Worm (Caenorhabditis elegans) whole organism, midembryonic: ENCODE data around the gene C52B9.19.

Experiments
- T22C8.4 ChIP-seq: fragments of 200-800 bp; sonication (Bioruptor generic); IDR thresholded peaks from 2 replicates; pipeline ENCODE4 v1.3.6; 2022; ENCODE audit warnings: missing genetic modification characterization, missing compliant biosample characterization
- flt-1 ChIP-seq: fragments of 200-800 bp; sonication (Bioruptor generic); IDR thresholded peaks from 2 replicates; pipeline ENCODE4 v1.3.6; 2022; ENCODE audit warnings: missing genetic modification characterization, missing compliant biosample characterization
- ref-1 ChIP-seq: fragments of 200-800 bp; sonication (Bioruptor generic); conservative IDR thresholded peaks from 2 replicates; pipeline ENCODE4 v1.3.6; 2022; ENCODE audit warnings: missing genetic modification reagents, missing genetic modification characterization, missing compliant biosample characterization
- ztf-23 ChIP-seq: fragments of 200-800 bp; sonication (Bioruptor generic); IDR thresholded peaks from 2 replicates; pipeline ENCODE4 v1.3.6; 2022; ENCODE audit warnings: missing genetic modification reagents, missing genetic modification characterization, missing compliant biosample characterization

DNA sequence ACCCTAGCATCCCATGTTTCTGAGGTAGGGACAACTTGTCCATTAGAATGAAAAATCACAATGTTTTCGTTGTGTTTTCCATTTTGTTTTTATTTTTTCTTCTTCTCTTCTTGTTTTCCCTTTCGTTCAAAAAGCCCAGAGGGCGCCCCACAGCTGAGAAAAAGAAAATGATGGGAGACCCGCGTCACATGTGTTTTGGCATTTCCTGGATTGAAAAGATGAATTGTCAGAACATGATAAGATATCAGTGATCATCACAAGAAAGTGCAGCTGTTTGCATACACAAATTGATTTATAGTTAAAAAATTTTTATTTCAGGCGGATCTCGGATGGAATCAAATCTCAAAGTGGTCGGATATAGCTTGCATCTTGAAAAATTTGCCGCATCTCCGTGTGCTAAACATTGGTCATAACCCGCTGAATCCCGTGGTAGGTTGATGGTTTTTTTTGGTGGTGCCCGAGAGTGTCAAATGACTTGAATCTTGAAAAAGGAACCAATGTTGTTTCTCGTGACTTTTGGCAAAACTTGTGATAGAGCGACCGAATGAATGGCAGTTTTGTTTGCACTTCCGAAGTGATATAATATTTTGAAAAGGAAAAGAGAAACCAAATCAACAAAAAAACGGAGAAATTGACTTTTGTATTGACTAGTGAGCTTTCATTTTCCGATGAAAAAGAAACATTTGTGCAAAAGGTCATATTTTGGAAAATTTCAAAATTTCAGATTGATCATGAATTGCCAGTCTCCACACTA is 16.0 kb upstream of the C52B9.19 start:
- no peak for TF ChIP-seq T22C8.4 (GFP tag; lab: Robert Waterston, UW)
- TF ChIP-seq ref-1 (GFP tag; lab: Robert Waterston, UW) = no peak
- TF ChIP-seq ztf-23 (GFP tag; lab: Robert Waterston, UW) = no peak
- TF ChIP-seq flt-1 (GFP tag; lab: Robert Waterston, UW) = no peak
